Fruit fly (Drosophila melanogaster): ENCODE results near the gene CG10064.

Gene CG10064

DNA sequence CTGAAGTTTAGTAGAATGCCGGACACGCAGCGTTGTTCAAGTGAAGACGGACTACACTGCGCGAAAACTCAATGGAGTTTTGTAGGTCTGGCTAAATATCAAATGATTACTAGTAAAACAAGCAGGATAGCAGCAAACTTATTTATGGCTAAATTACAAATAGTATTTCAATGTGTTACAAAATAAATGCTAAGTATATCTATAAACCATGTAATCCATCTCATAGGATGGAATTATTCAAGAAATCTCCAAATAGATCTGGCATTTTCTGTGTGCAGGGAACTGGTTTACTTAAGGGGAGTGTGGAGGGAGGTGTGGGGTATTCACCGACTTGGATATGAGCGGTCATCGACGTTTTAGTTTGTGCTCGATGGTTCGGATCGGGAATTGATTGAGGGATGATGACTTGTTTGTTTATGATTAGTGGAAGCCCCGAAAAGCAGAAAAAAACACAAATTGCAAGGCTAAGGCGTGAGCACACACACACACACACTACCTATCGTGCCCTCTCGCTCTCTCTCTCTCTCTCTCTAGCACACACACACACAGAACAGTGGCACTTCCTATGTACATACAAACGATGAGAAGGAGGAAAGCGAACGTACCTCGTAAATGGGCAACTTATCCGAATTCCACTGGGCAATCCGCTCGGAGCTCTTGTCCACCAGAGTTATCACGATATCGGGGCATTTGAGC, 3.8 kb downstream of the CG10064 start:
- no peak for TF ChIP-seq CG11617 (GFP tag; optimal IDR thresholded peaks at IDR 0.05)
- TF ChIP-seq toe (GFP tag; optimal IDR thresholded peaks at IDR 0.05) = no peak
- TF ChIP-seq CG7045 (GFP tag; optimal IDR thresholded peaks at IDR 0.05) = no peak
- no peak for TF ChIP-seq CG7101 (tag; optimal IDR thresholded peaks at IDR 0.05)
- TF ChIP-seq Hr96 (GFP tag; optimal IDR thresholded peaks at IDR 0.05) = no peak
- TF ChIP-seq cnc (optimal IDR thresholded peaks at IDR 0.05) = no peak
- TF ChIP-seq CG33017 (tag; optimal IDR thresholded peaks at IDR 0.05) = no peak
- TF ChIP-seq CG1620 (GFP tag; optimal IDR thresholded peaks at IDR 0.05) = no peak

DNA sequence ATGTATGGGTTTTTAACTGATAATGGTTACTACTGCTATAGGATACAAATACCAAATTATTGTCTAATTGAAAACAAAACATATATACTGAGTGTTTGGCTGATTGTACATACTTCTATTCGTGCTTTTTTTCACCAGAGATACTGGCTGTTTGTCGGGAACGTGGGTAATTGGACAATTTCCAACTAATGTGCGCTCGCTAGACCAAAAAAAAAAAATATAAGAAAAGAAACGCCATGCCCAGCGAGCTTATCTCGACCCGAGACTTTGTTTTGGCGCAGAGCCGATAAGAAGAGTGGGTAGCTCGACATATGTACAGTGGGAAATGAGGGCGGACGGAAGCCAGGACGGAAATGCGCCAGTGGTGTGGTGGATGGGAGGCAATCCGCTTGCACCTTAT, 4.5 kb downstream of the CG10064 start:
- TF ChIP-seq CG11617 (GFP tag; optimal IDR thresholded peaks at IDR 0.05) (no peak), CG7101 (tag; optimal IDR thresholded peaks at IDR 0.05) (no peak), toe (GFP tag; optimal IDR thresholded peaks at IDR 0.05) (no peak), Mnt (GFP tag; optimal IDR thresholded peaks at IDR 0.05) (peak; percentile 18), kay (GFP tag; ENCODE audit: borderline replicate concordance) (no peak), cic (GFP tag; optimal IDR thresholded peaks at IDR 0.05) (peak; percentile 18)

DNA sequence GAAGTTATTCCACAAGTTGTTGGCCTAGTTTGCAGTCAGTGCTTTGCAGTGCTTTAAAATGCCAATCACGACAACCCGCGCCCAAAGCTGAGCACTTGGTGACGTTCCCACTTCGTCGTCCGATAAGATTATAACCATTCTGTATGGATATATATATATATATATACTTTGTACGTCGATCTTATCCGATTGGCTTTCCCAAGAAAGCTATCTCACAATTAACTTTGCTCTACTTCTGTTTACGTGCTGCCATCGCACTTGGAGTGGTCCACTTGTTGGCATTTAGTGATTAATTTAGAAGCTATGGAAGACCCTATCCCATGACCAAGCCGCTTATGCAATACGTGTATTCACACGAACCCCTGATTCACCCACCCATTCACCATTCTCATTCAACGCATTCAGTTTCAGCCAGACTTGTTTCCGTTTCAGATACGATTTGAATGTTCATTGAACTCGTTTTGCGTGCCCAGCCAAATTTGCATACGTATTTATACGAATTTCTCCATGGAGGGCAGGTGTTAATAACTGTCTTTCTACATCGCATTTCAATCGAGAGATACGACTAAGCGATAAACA, 5.6 kb downstream of the CG10064 start:
- TF ChIP-seq cic (GFP tag; optimal IDR thresholded peaks at IDR 0.05) = peak; percentile 31
- TF ChIP-seq Clk (GFP tag; optimal IDR thresholded peaks at IDR 0.05) = no peak
- TF ChIP-seq kay (GFP tag; ENCODE audit: borderline replicate concordance) = peak; percentile 89

DNA sequence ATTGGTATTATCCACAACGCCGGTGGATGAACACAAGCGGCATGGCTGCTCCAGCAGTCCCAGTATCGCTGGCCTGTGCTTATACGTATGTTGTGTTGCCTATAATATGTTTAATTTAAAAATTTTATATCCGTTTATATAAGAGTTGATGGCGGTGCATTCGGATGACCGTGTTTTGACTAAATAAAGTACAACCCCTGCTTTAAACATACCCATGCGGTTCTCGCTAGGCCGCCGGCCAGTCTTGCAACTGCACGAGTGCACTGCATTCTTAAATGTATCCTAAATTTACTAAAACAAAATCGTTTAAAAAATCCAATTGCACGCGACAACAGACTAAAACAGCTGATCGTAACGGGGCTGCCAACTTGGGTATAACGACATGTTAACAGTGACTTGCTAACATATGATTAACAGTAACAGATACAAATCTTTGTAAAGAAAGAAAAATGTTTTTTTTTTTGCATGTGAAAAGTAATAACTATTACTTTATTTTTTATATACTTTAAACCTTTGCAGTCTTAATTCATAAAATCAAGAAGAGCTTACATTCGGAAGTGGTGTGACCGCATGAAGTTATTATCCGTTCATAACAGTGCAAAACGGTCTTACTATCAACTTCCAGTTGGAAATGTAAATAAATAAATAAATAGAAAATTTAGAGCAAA, 9.8 kb downstream of the CG10064 start, which contains the start of the genes Uqcc1 and Surf1:
Gene Uqcc1 (minus strand): TSS at position 356 of the 668 bp plus-strand sequence.
Gene Surf1 (plus strand): TSS at position 594 of the 668 bp plus-strand sequence.
- TF ChIP-seq tj (GFP tag; optimal IDR thresholded peaks at IDR 0.05) = no peak
- no peak for TF ChIP-seq CG12768 (GFP tag; optimal IDR thresholded peaks at IDR 0.05)
- TF ChIP-seq toe (GFP tag; optimal IDR thresholded peaks at IDR 0.05) = no peak
- no peak for TF ChIP-seq Clk (GFP tag; optimal IDR thresholded peaks at IDR 0.05)
- no peak for TF ChIP-seq cic (GFP tag; optimal IDR thresholded peaks at IDR 0.05)
- TF ChIP-seq CG7045 (GFP tag; optimal IDR thresholded peaks at IDR 0.05) = no peak
- TF ChIP-seq CG1620 (GFP tag; optimal IDR thresholded peaks at IDR 0.05) = no peak
- TF ChIP-seq CG5204 (GFP tag; optimal IDR thresholded peaks at IDR 0.05) = no peak
- TF ChIP-seq CG7101 (tag; optimal IDR thresholded peaks at IDR 0.05) = no peak
- TF ChIP-seq Mnt (GFP tag; optimal IDR thresholded peaks at IDR 0.05) = peak; percentile 32
- TF ChIP-seq kay (GFP tag; ENCODE audit: borderline replicate concordance) = peak; percentile 75
- TF ChIP-seq CG33017 (tag; optimal IDR thresholded peaks at IDR 0.05) = no peak
- TF ChIP-seq pad (GFP tag; optimal IDR thresholded peaks at IDR 0.05) = no peak
- peak; percentile 3 for TF ChIP-seq ovo (GFP tag; optimal IDR thresholded peaks at IDR 0.05)
- TF ChIP-seq Hr96 (GFP tag; optimal IDR thresholded peaks at IDR 0.05) = no peak
- peak; percentile 26 for TF ChIP-seq bab1 (GFP tag; optimal IDR thresholded peaks at IDR 0.05)
- peak; percentile 10 for TF ChIP-seq CG14711 (tag; optimal IDR thresholded peaks at IDR 0.05)
- TF ChIP-seq cnc (optimal IDR thresholded peaks at IDR 0.05) = no peak
- TF ChIP-seq CG11617 (GFP tag; optimal IDR thresholded peaks at IDR 0.05) = no peak
- TF ChIP-seq Crg-1 (GFP tag; optimal IDR thresholded peaks at IDR 0.05) = no peak

DNA sequence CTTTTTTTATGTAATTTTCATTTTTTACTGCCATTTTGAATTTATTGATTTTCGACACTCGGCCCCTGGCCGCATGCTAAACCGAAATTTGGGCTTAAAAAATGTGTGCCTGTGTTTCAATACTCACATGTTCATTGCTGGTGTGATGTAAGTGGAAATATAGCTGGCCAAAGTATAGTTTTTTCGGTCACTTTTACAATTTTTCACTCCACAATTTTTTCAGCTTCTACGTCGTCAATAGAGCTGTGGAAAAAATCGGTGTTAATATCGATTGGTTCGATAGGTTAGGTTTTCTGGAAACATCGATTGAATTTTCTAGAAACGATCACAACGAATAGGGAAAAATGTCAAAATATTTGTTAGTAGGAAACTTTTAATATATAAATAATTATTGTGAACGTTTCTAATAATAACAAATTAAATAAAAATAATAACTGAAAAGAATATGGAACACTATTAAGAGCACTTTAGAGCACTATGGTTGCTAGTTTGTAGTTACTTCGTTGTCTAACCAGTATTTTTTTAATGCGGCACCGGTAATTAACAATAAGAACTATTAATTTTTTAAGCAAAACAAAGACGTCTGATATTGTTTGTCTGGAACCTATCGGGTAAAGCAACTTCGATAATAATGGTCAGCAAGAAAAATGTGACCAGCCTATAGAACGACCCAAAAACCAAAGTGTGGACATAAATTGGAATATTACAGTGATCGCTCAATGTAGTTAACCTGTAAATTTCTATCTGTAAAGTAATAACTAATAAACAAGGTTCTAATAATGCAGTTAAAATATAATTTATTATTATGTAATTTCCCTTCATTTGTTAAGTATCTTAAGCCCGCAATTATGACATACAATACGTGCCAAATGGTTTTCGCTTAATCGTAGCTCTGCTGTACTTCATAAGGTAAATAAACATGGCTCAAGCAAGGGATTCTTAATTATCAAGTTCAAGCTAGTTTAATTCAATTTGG, 12.2 kb downstream of the CG10064 start, which contains the start of the genes CG10077 and CG9948:
Gene CG10077 (minus strand): TSS at position 651 of the 976 bp plus-strand sequence.
Gene CG9948 (plus strand): TSS at position 738 of the 976 bp plus-strand sequence.
- TF ChIP-seq CG1620 (GFP tag; optimal IDR thresholded peaks at IDR 0.05) (peak; percentile 78), CG11617 (GFP tag; optimal IDR thresholded peaks at IDR 0.05) (peak; percentile 80), Mnt (GFP tag; optimal IDR thresholded peaks at IDR 0.05) (peak; percentile 77), toe (GFP tag; optimal IDR thresholded peaks at IDR 0.05) (no peak), CG7101 (tag; optimal IDR thresholded peaks at IDR 0.05) (peak; percentile 91), CG14711 (tag; optimal IDR thresholded peaks at IDR 0.05) (peak; percentile 87), cnc (optimal IDR thresholded peaks at IDR 0.05) (no peak), CG5204 (GFP tag; optimal IDR thresholded peaks at IDR 0.05) (peak; percentile 80), tj (GFP tag; optimal IDR thresholded peaks at IDR 0.05) (peak; percentile 63), CG12768 (GFP tag; optimal IDR thresholded peaks at IDR 0.05) (peak; percentile 89), Clk (GFP tag; optimal IDR thresholded peaks at IDR 0.05) (peak; percentile 73), bab1 (GFP tag; optimal IDR thresholded peaks at IDR 0.05) (peak; percentile 95), pad (GFP tag; optimal IDR thresholded peaks at IDR 0.05) (peak; percentile 64), Hr96 (GFP tag; optimal IDR thresholded peaks at IDR 0.05) (no peak), kay (GFP tag; ENCODE audit: borderline replicate concordance) (peak; percentile 90), CG33017 (tag; optimal IDR thresholded peaks at IDR 0.05) (peak; percentile 90), ovo (GFP tag; optimal IDR thresholded peaks at IDR 0.05) (peak; percentile 36), cic (GFP tag; optimal IDR thresholded peaks at IDR 0.05) (peak; percentile 25), CG7045 (GFP tag; optimal IDR thresholded peaks at IDR 0.05) (peak; percentile 91), Crg-1 (GFP tag; optimal IDR thresholded peaks at IDR 0.05) (peak; percentile 79)
